Worm (Caenorhabditis elegans) whole organism, L1 larva: ENCODE measurements around the gene bbs-5.

ENCODE experiments used
- C34B4.2 ChIP-seq: sonication (generic microtip); optimal IDR thresholded peaks from 2 replicates; lab custom pipeline; 2017; ENCODE audit warnings: mild to moderate bottlenecking, missing genetic modification characterization, missing compliant biosample characterization
- F16B12.6 ChIP-seq: fragments of 150-350 bp; optimal IDR thresholded peaks from 2 replicates; lab custom pipeline; 2014; ENCODE audit warnings: missing biosample characterization, missing genetic modification characterization
- aly-2 ChIP-seq: fragments of 150-350 bp; optimal IDR thresholded peaks from 2 replicates; lab custom pipeline; 2014; ENCODE audit warnings: missing biosample characterization, missing genetic modification characterization
- ama-1 ChIP-seq: fragments of 150-350 bp; optimal IDR thresholded peaks from 2 replicates; lab custom pipeline; 2014
- blmp-1 ChIP-seq: fragments of 150-350 bp; optimal IDR thresholded peaks from 2 replicates; lab custom pipeline; 2014; ENCODE audit warnings: missing biosample characterization, missing genetic modification characterization
- ceh-8 ChIP-seq: fragments of 200-800 bp; sonication (Bioruptor generic); optimal IDR thresholded peaks from 2 replicates; lab custom pipeline; 2018; ENCODE audit warnings: mild to moderate bottlenecking, missing genetic modification characterization, moderate library complexity, missing compliant biosample characterization
- ceh-82 ChIP-seq, 3 experiments: fragments of 150-350 bp in 1 of 3; sonication (generic microtip) in 2 of 3; optimal IDR thresholded peaks; 2 replicates each; lab custom pipeline; 2014 to 2017; ENCODE audit warnings: missing biosample characterization in 3 of 3, missing genetic modification characterization in 3 of 3
- ceh-88 ChIP-seq: fragments of 200-800 bp; sonication (Bioruptor generic); IDR thresholded peaks from 2 replicates; pipeline ENCODE4 v1.3.6; 2022; ENCODE audit warnings: missing genetic modification characterization, missing compliant biosample characterization
- ces-1 ChIP-seq: fragments of 150-350 bp; optimal IDR thresholded peaks from 2 replicates; lab custom pipeline; 2014; ENCODE audit warnings: missing biosample characterization, missing genetic modification reagents, missing genetic modification characterization
- dpl-1 ChIP-seq, 3 experiments: fragments of 150-350 bp in 2 of 3; sonication (generic microtip) in 1 of 3; optimal IDR thresholded peaks; 2 replicates each; lab custom pipeline; 2014 to 2017; ENCODE audit warnings: missing biosample characterization in 3 of 3, missing genetic modification characterization in 3 of 3, missing genetic modification reagents in 3 of 3
- dsc-1 ChIP-seq: sonication (generic microtip); optimal IDR thresholded peaks from 2 replicates; lab custom pipeline; 2016; ENCODE audit warnings: mild to moderate bottlenecking, missing genetic modification characterization, missing compliant biosample characterization
- efl-1 ChIP-seq, 4 experiments: fragments of 150-350 bp; optimal IDR thresholded peaks in 3 of 4; peaks in 1 of 4; 1 replicate in 1 of 4; 2 replicates in 3 of 4; lab custom pipeline; 2014; ENCODE audit warnings: missing biosample characterization in 2 of 4, missing genetic modification characterization in 2 of 4, missing genetic modification reagents in 2 of 4
- egl-13 ChIP-seq: sonication (generic microtip); optimal IDR thresholded peaks from 2 replicates; lab custom pipeline; 2016; ENCODE audit warnings: missing genotype, missing genetic modification reagents, missing genetic modification characterization, missing compliant biosample characterization
- egl-27 ChIP-seq, 2 experiments: fragments of 150-350 bp in 1 of 2; sonication (generic microtip); optimal IDR thresholded peaks; 3 replicates each; lab custom pipeline; 2017 to 2018; ENCODE audit warnings: missing biosample characterization in 2 of 2, missing genetic modification characterization in 2 of 2, missing genetic modification reagents in 2 of 2
- elt-3 ChIP-seq, 6 experiments: fragments of 150-350 bp in 1 of 6; sonication (generic microtip); optimal IDR thresholded peaks; 2 replicates each; lab custom pipeline; 2017 to 2018; ENCODE audit warnings: missing biosample characterization in 6 of 6, missing genetic modification characterization in 6 of 6, inconsistent platforms in 1 of 6
- fkh-10 ChIP-seq: sonication (generic microtip); optimal IDR thresholded peaks from 2 replicates; lab custom pipeline; 2017; ENCODE audit warnings: missing biosample characterization, missing genetic modification reagents, missing genetic modification characterization
- fkh-8 ChIP-seq: sonication (generic microtip); optimal IDR thresholded peaks from 2 replicates; lab custom pipeline; 2016; ENCODE audit warnings: mild to moderate bottlenecking, missing genetic modification characterization, missing compliant biosample characterization
- hlh-4 ChIP-seq: sonication (generic microtip); optimal IDR thresholded peaks from 2 replicates; lab custom pipeline; 2016; ENCODE audit warnings: mild to moderate bottlenecking, missing genetic modification characterization, missing compliant biosample characterization
- irx-1 ChIP-seq: sonication (generic microtip); optimal IDR thresholded peaks from 2 replicates; lab custom pipeline; 2016; ENCODE audit warnings: missing genetic modification characterization, missing compliant biosample characterization
- isw-1 ChIP-seq: fragments of 200-800 bp; sonication (Bioruptor generic); IDR thresholded peaks from 2 replicates; pipeline ENCODE4 v1.3.6; 2022; ENCODE audit warnings: missing genetic modification characterization, missing compliant biosample characterization
- lin-14 ChIP-seq: fragments of 200-800 bp; sonication (Bioruptor generic); optimal IDR thresholded peaks from 2 replicates; lab custom pipeline; 2018; ENCODE audit warnings: mild to moderate bottlenecking, missing genetic modification characterization, moderate library complexity, missing compliant biosample characterization
- lin-35 ChIP-seq, 2 experiments: fragments of 150-350 bp; optimal IDR thresholded peaks; 2 replicates each; lab custom pipeline; 2014; ENCODE audit warnings: missing biosample characterization in 2 of 2, missing genetic modification characterization in 2 of 2, missing genetic modification reagents in 2 of 2
- lir-3 ChIP-seq: sonication (generic microtip); optimal IDR thresholded peaks from 2 replicates; lab custom pipeline; 2016; ENCODE audit warnings: mild to moderate bottlenecking, missing genetic modification characterization, moderate library complexity, missing compliant biosample characterization; ENCODE audit not compliant: poor library complexity
- lsy-2 ChIP-seq, 2 experiments: fragments of 150-350 bp; optimal IDR thresholded peaks; 2 replicates each; lab custom pipeline; 2014; ENCODE audit warnings: missing biosample characterization in 2 of 2, missing genetic modification characterization in 2 of 2
- mab-9 ChIP-seq: fragments of 200-800 bp; sonication (Bioruptor generic); IDR thresholded peaks from 2 replicates; pipeline ENCODE4 v1.3.6; 2022; ENCODE audit warnings: missing genetic modification reagents, missing genetic modification characterization, missing compliant biosample characterization
- mdl-1 ChIP-seq, 2 experiments: fragments of 150-350 bp; optimal IDR thresholded peaks; 2 replicates each; lab custom pipeline; 2014 to 2017; ENCODE audit warnings: missing biosample characterization in 2 of 2, missing genetic modification characterization in 2 of 2, inconsistent platforms in 1 of 2
- mef-2 ChIP-seq: fragments of 150-350 bp; optimal IDR thresholded peaks from 2 replicates; lab custom pipeline; 2014; ENCODE audit warnings: missing biosample characterization, missing genetic modification characterization
- mep-1 ChIP-seq: fragments of 150-350 bp; optimal IDR thresholded peaks from 2 replicates; lab custom pipeline; 2014; ENCODE audit warnings: missing biosample characterization, missing genetic modification characterization
- nhr-11 ChIP-seq: fragments of 150-350 bp; optimal IDR thresholded peaks from 2 replicates; lab custom pipeline; 2014; ENCODE audit warnings: missing biosample characterization, missing genetic modification characterization
- nhr-19 ChIP-seq: fragments of 200-800 bp; sonication (Bioruptor generic); conservative IDR thresholded peaks from 2 replicates; pipeline ENCODE4 v1.3.6; 2022; ENCODE audit warnings: missing genetic modification characterization, missing compliant biosample characterization
- nhr-20 ChIP-seq: sonication (generic microtip); optimal IDR thresholded peaks from 2 replicates; lab custom pipeline; 2016; ENCODE audit warnings: mild to moderate bottlenecking, missing genetic modification characterization, missing compliant biosample characterization
- nhr-47 ChIP-seq: sonication (generic microtip); optimal IDR thresholded peaks from 2 replicates; lab custom pipeline; 2016; ENCODE audit warnings: mild to moderate bottlenecking, missing genetic modification characterization, moderate library complexity, missing compliant biosample characterization
- nhr-71 ChIP-seq: sonication (generic microtip); optimal IDR thresholded peaks from 2 replicates; lab custom pipeline; 2016; ENCODE audit warnings: mild to moderate bottlenecking, missing genetic modification characterization, moderate library complexity, missing compliant biosample characterization
- nhr-76 ChIP-seq: sonication (generic microtip); optimal IDR thresholded peaks from 2 replicates; lab custom pipeline; 2017; ENCODE audit warnings: missing biosample characterization, missing genetic modification characterization
- nhr-85 ChIP-seq: sonication (generic microtip); peaks from one replicate; lab custom pipeline; 2016; ENCODE audit warnings: missing genetic modification characterization, inconsistent platforms, missing compliant biosample characterization
- pax-3 ChIP-seq: fragments of 200-800 bp; sonication (Bioruptor generic); optimal IDR thresholded peaks from 2 replicates; lab custom pipeline; 2018; ENCODE audit warnings: mild to moderate bottlenecking, missing genetic modification characterization, moderate library complexity, missing compliant biosample characterization
- pqm-1 ChIP-seq: sonication (generic microtip); optimal IDR thresholded peaks from 3 replicates; lab custom pipeline; 2017; ENCODE audit warnings: missing biosample characterization, missing genetic modification characterization
- rnt-1 ChIP-seq: sonication (generic microtip); optimal IDR thresholded peaks from 2 replicates; lab custom pipeline; 2016; ENCODE audit warnings: mild to moderate bottlenecking, missing genetic modification characterization, moderate library complexity, missing compliant biosample characterization
- snpc-4 ChIP-seq: fragments of 150-350 bp; optimal IDR thresholded peaks from 2 replicates; lab custom pipeline; 2014; ENCODE audit warnings: missing biosample characterization, missing genetic modification characterization
- snu-23 ChIP-seq: sonication (generic microtip); optimal IDR thresholded peaks from 2 replicates; lab custom pipeline; 2016; ENCODE audit warnings: missing genetic modification characterization, missing compliant biosample characterization
- sox-4 ChIP-seq: sonication (generic microtip); optimal IDR thresholded peaks from 2 replicates; lab custom pipeline; 2016; ENCODE audit warnings: missing genetic modification characterization, missing compliant biosample characterization
- swsn-7 ChIP-seq: sonication (generic microtip); optimal IDR thresholded peaks from 2 replicates; lab custom pipeline; 2016; ENCODE audit warnings: missing genetic modification characterization, missing compliant biosample characterization
- tbx-2 ChIP-seq: sonication (generic microtip); optimal IDR thresholded peaks from 2 replicates; lab custom pipeline; 2016; ENCODE audit warnings: missing genetic modification characterization, missing compliant biosample characterization
- unc-62 ChIP-seq: fragments of 150-350 bp; optimal IDR thresholded peaks from 2 replicates; lab custom pipeline; 2014; ENCODE audit warnings: missing biosample characterization, missing genetic modification reagents, missing genetic modification characterization
- unc-86 ChIP-seq: sonication (generic microtip); optimal IDR thresholded peaks from 2 replicates; lab custom pipeline; 2016; ENCODE audit warnings: missing genetic modification characterization, missing compliant biosample characterization
- xbp-1 ChIP-seq: sonication (generic microtip); optimal IDR thresholded peaks from 2 replicates; lab custom pipeline; 2016; ENCODE audit warnings: missing genetic modification characterization, missing compliant biosample characterization
- ztf-4 ChIP-seq: fragments of 150-350 bp; optimal IDR thresholded peaks from 2 replicates; lab custom pipeline; 2014; ENCODE audit warnings: missing biosample characterization, missing genetic modification characterization

The bbs-5 gene

DNA sequence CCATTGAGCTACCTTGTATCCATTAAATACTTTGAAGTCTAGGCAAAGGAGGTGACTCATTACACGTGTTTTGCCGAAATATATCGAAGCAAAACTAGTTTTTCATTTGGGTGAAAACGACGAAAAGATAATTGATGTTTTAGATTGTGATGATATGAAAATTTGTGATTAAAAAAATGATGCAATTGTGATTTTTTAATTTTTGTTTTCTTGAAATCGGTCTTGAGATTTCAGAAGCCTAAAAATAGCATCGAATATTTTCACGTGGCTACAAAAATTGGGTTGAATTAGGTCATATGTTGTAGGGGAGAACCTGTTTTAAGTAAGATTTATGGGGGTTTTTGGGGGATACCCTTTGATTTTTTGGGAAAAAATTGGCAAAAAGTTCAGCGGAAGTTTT is 29.0 kb upstream of the bbs-5 start (continued):
- TF ChIP-seq ama-1, result no peak
- TF ChIP-seq F16B12.6 (tag; lab: Kevin White, UChicago), result no peak

DNA sequence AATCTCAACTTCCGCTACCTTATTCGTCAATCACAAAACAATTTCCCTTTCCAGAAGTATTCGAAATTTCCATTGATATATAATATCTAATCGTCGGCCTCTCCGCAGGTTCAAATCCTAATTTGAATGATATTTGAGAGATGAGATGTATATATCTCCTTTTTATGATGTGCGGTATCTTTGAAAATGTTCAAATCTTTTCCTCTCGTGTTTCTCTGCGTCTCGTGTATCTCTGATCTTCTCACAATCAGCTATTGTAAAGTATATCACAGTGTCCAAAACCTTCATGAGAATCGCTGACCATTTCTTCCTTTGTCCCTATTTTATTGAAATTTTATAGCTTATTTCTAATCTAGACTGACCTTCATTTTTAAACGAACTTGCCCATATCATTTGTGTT is 28.2 kb upstream of the bbs-5 start:
- TF ChIP-seq nhr-85 (tag; lab: Kevin White, UChicago) (peak; percentile 73), blmp-1 (peak; percentile 48), xbp-1 (no peak), nhr-11 (tag; lab: Kevin White, UChicago) (no peak), sox-4 (no peak), lin-14 (peak; percentile 3), elt-3 (tag; optimal IDR thresholded peaks at IDR 0.05; lab: Kevin White, UChicago) (peak in 4 of 6 experiments; percentile 11 to 59 (median 32)), hlh-4 (tag; lab: Kevin White, UChicago) (no peak)
- TF ChIP-seq, all 84 proteins: peak for 4

DNA sequence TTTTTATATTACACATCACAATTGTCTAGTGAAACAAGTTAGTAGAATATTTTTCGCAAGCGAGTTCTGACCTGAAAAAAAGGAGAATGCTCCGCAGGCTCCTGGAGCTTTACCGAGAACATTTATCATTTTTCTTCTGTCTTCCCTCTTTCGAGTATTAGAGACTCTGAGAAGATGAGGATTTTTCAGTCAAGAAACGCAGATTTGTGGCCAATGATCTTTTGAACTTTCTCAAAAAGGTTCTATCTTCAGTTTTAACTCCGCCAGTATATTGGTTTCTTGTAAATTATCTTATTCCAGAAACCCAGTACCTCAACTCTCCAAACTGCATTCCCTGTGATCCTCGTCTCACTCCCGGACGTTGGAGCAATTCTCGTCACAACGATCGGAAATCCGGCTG is 24.0 kb upstream of the bbs-5 start, which contains the start of gene K10G9.2:
TSS of gene K10G9.2 (plus strand) at position 301 of the 400 bp plus-strand sequence.
- no peak for TF ChIP-seq pqm-1 (tag; lab: Kevin White, UChicago)
- TF ChIP-seq, all 84 proteins: peak for 0

DNA sequence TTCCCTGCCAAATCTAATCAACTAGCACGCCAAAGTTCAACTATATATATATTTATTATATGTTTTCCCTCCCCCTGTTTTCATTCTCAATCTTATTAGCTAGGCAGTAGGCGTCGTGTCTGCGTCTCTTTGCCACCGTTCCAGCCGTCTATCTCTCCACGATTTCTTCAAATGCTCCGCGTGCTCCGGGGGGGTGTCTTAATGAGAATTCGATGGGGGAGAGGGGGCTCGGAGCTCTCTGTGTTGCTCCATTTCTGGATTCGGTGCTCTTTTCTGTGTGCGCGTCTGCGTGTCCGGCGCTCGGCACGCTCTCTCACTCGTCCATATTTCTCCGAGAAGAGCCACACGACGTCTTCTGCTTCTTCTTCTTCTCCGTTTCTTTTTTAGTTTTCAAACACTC is 22.6 kb upstream of the bbs-5 start:
- peak; percentile 82 for TF ChIP-seq unc-86 (tag; lab: Kevin White, UChicago)
- TF ChIP-seq dpl-1 (GFP tag; optimal IDR thresholded peaks at IDR 0.05; lab: Kevin White, UChicago), result peak in 2 of 3 experiments; percentile 25 to 33
- TF ChIP-seq ceh-8 (GFP tag; lab: Kevin White, UChicago), result peak; percentile 13
- TF ChIP-seq fkh-8 (tag; lab: Kevin White, UChicago), result peak; percentile 91
- no peak for TF ChIP-seq C34B4.2 (tag; lab: Kevin White, UChicago)
- TF ChIP-seq tbx-2, result peak; percentile 68
- TF ChIP-seq rnt-1, result peak; percentile 28
- no peak for TF ChIP-seq ceh-88 (GFP tag; lab: Robert Waterston, UW)
- peak; percentile 73 for TF ChIP-seq nhr-47 (tag; lab: Kevin White, UChicago)
- TF ChIP-seq snu-23 (GFP tag; lab: Kevin White, UChicago), result peak; percentile 37
- peak in 1 of 2 experiments; percentile 39 for TF ChIP-seq mdl-1 (tag; optimal IDR thresholded peaks at IDR 0.05; lab: Kevin White, UChicago)
- TF ChIP-seq irx-1 (tag; lab: Kevin White, UChicago), result no peak
- TF ChIP-seq egl-27 (tag; optimal IDR thresholded peaks at IDR 0.05; lab: Kevin White, UChicago), result peak in 1 of 2 experiments; percentile 22
- TF ChIP-seq fkh-10, result peak; percentile 82
- peak; percentile 13 for TF ChIP-seq mep-1 (tag; lab: Kevin White, UChicago)
- peak; percentile 47 to 58 (median 56) for TF ChIP-seq ceh-82 (tag; optimal IDR thresholded peaks at IDR 0.05; lab: Kevin White, UChicago)
- TF ChIP-seq efl-1 (optimal IDR thresholded peaks at IDR 0.05; lab: Kevin White, UChicago), result peak; percentile 43 to 45
- peak in 1 of 2 experiments; percentile 35 for TF ChIP-seq efl-1 (GFP tag; optimal IDR thresholded peaks at IDR 0.05 in 1 of 2; lab: Kevin White, UChicago)
- peak; percentile 69 for TF ChIP-seq isw-1 (GFP tag; lab: Robert Waterston, UW)
- TF ChIP-seq dsc-1 (tag; lab: Kevin White, UChicago), result peak; percentile 77
- peak; percentile 48 to 65 for TF ChIP-seq lsy-2 (tag; optimal IDR thresholded peaks at IDR 0.05; lab: Kevin White, UChicago)
- TF ChIP-seq mab-9, result peak; percentile 25; the same call in 1 of the 2 replicates
- peak; percentile 69 for TF ChIP-seq egl-13 (tag; lab: Kevin White, UChicago)
- TF ChIP-seq F16B12.6 (tag; lab: Kevin White, UChicago), result peak; percentile 4
- TF ChIP-seq ztf-4 (tag; lab: Kevin White, UChicago), result no peak
- TF ChIP-seq nhr-19 (GFP tag; lab: Robert Waterston, UW), result 0 out of 2 replicates have a peak, but pooled peaks have one; percentile 29
- TF ChIP-seq xbp-1, result peak; percentile 49
- TF ChIP-seq lir-3 (tag; lab: Kevin White, UChicago), result peak; percentile 36
- peak; percentile 11 for TF ChIP-seq nhr-20
- TF ChIP-seq ces-1 (GFP tag; lab: Kevin White, UChicago), result peak; percentile 24
- no peak for TF ChIP-seq unc-62 (GFP tag; lab: Kevin White, UChicago)
- peak; percentile 69 for TF ChIP-seq swsn-7 (tag; lab: Kevin White, UChicago)
- TF ChIP-seq aly-2 (tag; lab: Kevin White, UChicago), result no peak
- peak in 1 of 2 experiments; percentile 29 for TF ChIP-seq lin-35 (GFP tag; optimal IDR thresholded peaks at IDR 0.05; lab: Kevin White, UChicago)
- peak; percentile 80 for TF ChIP-seq nhr-71 (tag; lab: Kevin White, UChicago)
- TF ChIP-seq snpc-4 (tag; lab: Kevin White, UChicago), result peak; percentile 16
- peak; percentile 8 for TF ChIP-seq mef-2 (tag; lab: Kevin White, UChicago)
- TF ChIP-seq lin-14, result peak; percentile 98
- TF ChIP-seq nhr-76 (tag; lab: Kevin White, UChicago), result no peak
- peak; percentile 53 for TF ChIP-seq pax-3 (tag; lab: Kevin White, UChicago)
